Worm (Caenorhabditis elegans) whole organism, early embryonic: Measurements from ENCODE around the gene wdr-37.

Experiments used
- F13C5.2 ChIP-seq: sonication (generic microtip); optimal IDR thresholded peaks from 2 replicates; lab custom pipeline; 2017; ENCODE audit warnings: mild to moderate bottlenecking, missing genetic modification characterization, inconsistent platforms, missing compliant biosample characterization
- ama-1 ChIP-seq: fragments of 150-350 bp; optimal IDR thresholded peaks from 2 replicates; lab custom pipeline; 2014
- ceh-36 ChIP-seq: sonication (generic microtip); optimal IDR thresholded peaks from 2 replicates; lab custom pipeline; 2016; ENCODE audit warnings: missing genetic modification characterization, inconsistent platforms, missing compliant biosample characterization
- sea-1 ChIP-seq: fragments of 200-800 bp; sonication (Bioruptor generic); conservative IDR thresholded peaks from 2 replicates; pipeline ENCODE4 v1.3.6; 2022; ENCODE audit warnings: missing genetic modification characterization, missing compliant biosample characterization
- tbx-11 ChIP-seq: fragments of 200-800 bp; sonication (Bioruptor generic); IDR thresholded peaks from 2 replicates; pipeline ENCODE4 v1.3.6; 2022; ENCODE audit warnings: missing genetic modification characterization, missing compliant biosample characterization
- tra-4 ChIP-seq: sonication (generic microtip); optimal IDR thresholded peaks from 2 replicates; lab custom pipeline; 2017; ENCODE audit warnings: missing genetic modification characterization, missing compliant biosample characterization

DNA sequence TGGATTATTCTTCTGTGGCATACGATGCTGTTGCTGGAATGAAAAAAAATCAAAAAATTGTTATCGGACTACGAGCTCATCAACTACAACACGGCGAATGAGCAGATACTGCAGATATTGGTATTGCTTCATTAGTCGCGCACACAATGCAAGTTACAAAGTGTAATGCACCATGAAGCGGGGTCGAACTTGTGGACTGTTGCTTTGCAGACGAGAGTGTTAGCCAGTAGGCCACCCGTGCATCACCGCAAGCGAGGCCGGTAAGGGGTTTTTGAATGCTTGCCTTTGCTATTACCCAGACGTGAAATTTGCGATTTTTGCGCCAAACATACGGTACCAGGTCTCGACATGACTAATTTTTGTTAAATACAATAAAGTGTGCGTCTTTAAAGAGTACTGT lies 2.1 kb upstream of the wdr-37 start:
- no peak for TF ChIP-seq ama-1
- TF ChIP-seq tra-4 (tag; lab: Kevin White, UChicago) = peak; percentile 94
- peak; percentile 97 for TF ChIP-seq F13C5.2
- peak; percentile 97 for TF ChIP-seq sea-1 (GFP tag; lab: Robert Waterston, UW)
- TF ChIP-seq ceh-36 (tag; lab: Kevin White, UChicago) = peak; percentile 97
- peak; percentile 96 for TF ChIP-seq tbx-11 (GFP tag; lab: Robert Waterston, UW)
